Fruit fly (Drosophila melanogaster): ENCODE data around the gene Bcat.
A peak's percentile ranks its signal among the peaks of the same experiment; 100 is the strongest.

The Bcat gene

dm6 chrX:13376520-13376919 lies 20.2 kb upstream of the Bcat start:
- peak; percentile 73 for TF ChIP-seq CG17801 (GFP tag; optimal IDR thresholded peaks at IDR 0.05; ENCODE audit: partially characterized antibody)

- TF ChIP-seq CG17801 (GFP tag; optimal IDR thresholded peaks at IDR 0.05; ENCODE audit: partially characterized antibody) = peak; percentile 26
Measured at dm6 chrX:13383770-13384169, 12.9 kb upstream of the Bcat start.

dm6 chrX:13384177-13384576 lies 12.5 kb upstream of the Bcat start:
- no peak for TF ChIP-seq CG17801 (GFP tag; optimal IDR thresholded peaks at IDR 0.05; ENCODE audit: partially characterized antibody)

dm6 chrX:13384583-13385342 lies 11.9 kb upstream of the Bcat start, which contains the start of the genes Rbp1-like and Tim9a:
Rbp1-like (minus strand) TSS chrX:13384877.
Tim9a (plus strand) TSS chrX:13385210.
- peak; percentile 52 for TF ChIP-seq CG17801 (GFP tag; optimal IDR thresholded peaks at IDR 0.05; ENCODE audit: partially characterized antibody)

- no peak for TF ChIP-seq CG17801 (GFP tag; optimal IDR thresholded peaks at IDR 0.05; ENCODE audit: partially characterized antibody)
Measured at dm6 chrX:13386776-13387175, 9.9 kb upstream of the Bcat start.

dm6 chrX:13387373-13387850 lies 9.3 kb upstream of the Bcat start, which contains the start of the genes Ype and CG1662:
Ype (minus strand) TSS chrX:13387417.
CG1662 (plus strand) TSS chrX:13387563.
- TF ChIP-seq CG17801 (GFP tag; optimal IDR thresholded peaks at IDR 0.05; ENCODE audit: partially characterized antibody) = peak; percentile 71

- TF ChIP-seq CG17801 (GFP tag; optimal IDR thresholded peaks at IDR 0.05; ENCODE audit: partially characterized antibody) = peak; percentile 97
Measured at dm6 chrX:13390465-13391173, 6.1 kb upstream of the Bcat start.

dm6 chrX:13391174-13392040 lies 5.3 kb upstream of the Bcat start:
- no peak for TF ChIP-seq CG17801 (GFP tag; optimal IDR thresholded peaks at IDR 0.05; ENCODE audit: partially characterized antibody)

- TF ChIP-seq CG17801 (GFP tag; optimal IDR thresholded peaks at IDR 0.05; ENCODE audit: partially characterized antibody) = no peak
Measured at dm6 chrX:13392041-13392353, 4.7 kb upstream of the Bcat start.

dm6 chrX:13392764-13393163 lies 3.9 kb upstream of the Bcat start:
- no peak for TF ChIP-seq CG17801 (GFP tag; optimal IDR thresholded peaks at IDR 0.05; ENCODE audit: partially characterized antibody)

- no peak for TF ChIP-seq CG17801 (GFP tag; optimal IDR thresholded peaks at IDR 0.05; ENCODE audit: partially characterized antibody)
Measured at dm6 chrX:13394343-13394742, 2.4 kb upstream of the Bcat start.

dm6 chrX:13395020-13395419 lies 1.7 kb upstream of the Bcat start:
- no peak for TF ChIP-seq CG17801 (GFP tag; optimal IDR thresholded peaks at IDR 0.05; ENCODE audit: partially characterized antibody)

- TF ChIP-seq CG17801 (GFP tag; optimal IDR thresholded peaks at IDR 0.05; ENCODE audit: partially characterized antibody) = peak; percentile 78
Measured at dm6 chrX:13395988-13396377, 716 bp upstream of the Bcat start.

dm6 chrX:13397610-13398009 lies 911 bp downstream of the Bcat start:
- no peak for TF ChIP-seq CG17801 (GFP tag; optimal IDR thresholded peaks at IDR 0.05; ENCODE audit: partially characterized antibody)

dm6 chrX:13401245-13401644 lies 4.5 kb downstream of the Bcat start:
- TF ChIP-seq CG17801 (GFP tag; optimal IDR thresholded peaks at IDR 0.05; ENCODE audit: partially characterized antibody) = peak; percentile 18

Data from ovary, adult (tissue).